Fruit fly (Drosophila melanogaster) whole organism, embryonic: ENCODE results near the gene CG43813.

ENCODE experiments used
- Bdp1 ChIP-seq: fragments of 200-800 bp; sonication (Bioruptor generic); optimal IDR thresholded peaks from 3 replicates; lab custom pipeline; 2016; ENCODE audit warnings: missing biosample characterization, missing genetic modification characterization
- CG11093 ChIP-seq: fragments of 200-800 bp; sonication (Bioruptor generic); IDR thresholded peaks from 3 replicates; pipeline ENCODE4 v1.3.6; 2022; ENCODE audit warnings: missing biosample characterization, missing genetic modification characterization
- CG11723 ChIP-seq: fragments of 200-800 bp; sonication (Bioruptor generic); optimal IDR thresholded peaks from 2 replicates; lab custom pipeline; 2017; ENCODE audit warnings: missing biosample characterization, mild to moderate bottlenecking, missing genetic modification characterization
- CG12769 ChIP-seq: fragments of 200-800 bp; sonication (Bioruptor generic); optimal IDR thresholded peaks from 2 replicates; lab custom pipeline; 2019; ENCODE audit warnings: missing biosample characterization, mild to moderate bottlenecking, missing genetic modification characterization, moderate library complexity
- CG13296 ChIP-seq: fragments of 200-800 bp; sonication (Bioruptor generic); optimal IDR thresholded peaks from 3 replicates; lab custom pipeline; 2018; ENCODE audit warnings: missing biosample characterization, mild to moderate bottlenecking, missing genetic modification characterization
- CG14965 ChIP-seq: fragments of 200-800 bp; sonication (Bioruptor generic); optimal IDR thresholded peaks from 2 replicates; lab custom pipeline; 2016; ENCODE audit warnings: missing biosample characterization, missing genetic modification characterization, borderline replicate concordance
- CG1602 ChIP-seq: fragments of 200-800 bp; sonication (Bioruptor generic); optimal IDR thresholded peaks from 3 replicates; lab custom pipeline; 2016; ENCODE audit warnings: missing biosample characterization, missing genetic modification characterization
- CG17612 ChIP-seq: fragments of 200-800 bp; sonication (Bioruptor generic); IDR thresholded peaks from 2 replicates; pipeline ENCODE4 v1.3.6; 2022; ENCODE audit warnings: missing biosample characterization, missing genetic modification characterization
- CG3163 ChIP-seq: fragments of 200-800 bp; sonication (Bioruptor generic); optimal IDR thresholded peaks from 3 replicates; lab custom pipeline; 2016; ENCODE audit warnings: missing biosample characterization, missing genetic modification characterization
- CG4328 ChIP-seq: fragments of 200-800 bp; sonication (Bioruptor generic); optimal IDR thresholded peaks from 3 replicates; lab custom pipeline; 2017; ENCODE audit warnings: missing biosample characterization, missing genetic modification reagents, missing genetic modification characterization
- CG6654 ChIP-seq: fragments of 200-800 bp; sonication (Bioruptor generic); optimal IDR thresholded peaks from 2 replicates; lab custom pipeline; 2017; ENCODE audit warnings: missing biosample characterization, mild to moderate bottlenecking, missing genetic modification characterization
- CG6765 ChIP-seq: fragments of 200-800 bp; sonication (Bioruptor generic); optimal IDR thresholded peaks from 3 replicates; lab custom pipeline; 2017; ENCODE audit warnings: missing biosample characterization, mild to moderate bottlenecking, missing genetic modification characterization
- CG7556 ChIP-seq: fragments of 200-800 bp; sonication (Bioruptor generic); optimal IDR thresholded peaks from 2 replicates; lab custom pipeline; 2017; ENCODE audit warnings: missing biosample characterization, mild to moderate bottlenecking, missing genetic modification characterization
- CG8290 ChIP-seq, 3 experiments: fragments of 200-800 bp; sonication (Bioruptor generic); optimal IDR thresholded peaks; 2 replicates each; lab custom pipeline; 2016 to 2019; ENCODE audit warnings: missing biosample characterization in 3 of 3, missing genetic modification characterization in 3 of 3, mild to moderate bottlenecking in 2 of 3, moderate library complexity in 1 of 3
- CG9727 ChIP-seq: fragments of 200-800 bp; sonication (Bioruptor generic); optimal IDR thresholded peaks from 3 replicates; lab custom pipeline; 2017; ENCODE audit warnings: missing biosample characterization, mild to moderate bottlenecking, missing genetic modification characterization
- CG9932 ChIP-seq: fragments of 200-800 bp; sonication (Bioruptor generic); IDR thresholded peaks from 2 replicates; pipeline ENCODE4 v1.3.6; 2022; ENCODE audit warnings: missing biosample characterization, missing genetic modification characterization
- Chrac-16 ChIP-seq: fragments of 200-800 bp; sonication (Bioruptor generic); optimal IDR thresholded peaks from 3 replicates; lab custom pipeline; 2016; ENCODE audit warnings: missing biosample characterization, missing genetic modification characterization
- CrebB ChIP-seq: fragments of 200-800 bp; sonication (Bioruptor generic); optimal IDR thresholded peaks from 3 replicates; lab custom pipeline; 2018; ENCODE audit warnings: missing biosample characterization, mild to moderate bottlenecking, missing genetic modification characterization
- D19B ChIP-seq: fragments of 200-800 bp; sonication (Bioruptor generic); optimal IDR thresholded peaks from 2 replicates; lab custom pipeline; 2017; ENCODE audit warnings: missing biosample characterization, mild to moderate bottlenecking, missing genetic modification characterization
- Dip3 ChIP-seq: fragments of 200-800 bp; sonication (Bioruptor generic); optimal IDR thresholded peaks from 3 replicates; lab custom pipeline; 2016; ENCODE audit warnings: missing biosample characterization, missing genetic modification characterization
- Dp ChIP-seq: fragments of 200-800 bp; sonication (Bioruptor generic); optimal IDR thresholded peaks from 2 replicates; lab custom pipeline; 2018; ENCODE audit warnings: missing biosample characterization, mild to moderate bottlenecking, missing genetic modification characterization, moderate library complexity
- Dref ChIP-seq: fragments of 200-800 bp; sonication (Bioruptor generic); IDR thresholded peaks from 2 replicates; pipeline ENCODE4 v1.3.6; 2022; ENCODE audit warnings: missing biosample characterization, missing genetic modification characterization
- H15 ChIP-seq: fragments of 200-800 bp; sonication (Bioruptor generic); IDR thresholded peaks from 3 replicates; pipeline ENCODE4 v1.3.6; 2022; ENCODE audit warnings: missing biosample characterization, missing genetic modification characterization
- HLHmδ ChIP-seq: fragments of 200-800 bp; sonication (Bioruptor generic); optimal IDR thresholded peaks from 2 replicates; lab custom pipeline; 2018; ENCODE audit warnings: missing biosample characterization, mild to moderate bottlenecking, missing genetic modification characterization, moderate library complexity
- HmgD ChIP-seq: fragments of 200-800 bp; sonication (Bioruptor generic); optimal IDR thresholded peaks from 3 replicates; lab custom pipeline; 2016; ENCODE audit warnings: missing biosample characterization, missing genetic modification characterization
- Hr51 ChIP-seq, 2 experiments: fragments of 200-800 bp; sonication (Bioruptor generic); optimal IDR thresholded peaks; 2 replicates in 1 of 2; 3 replicates in 1 of 2; lab custom pipeline; 2016 to 2018; ENCODE audit warnings: missing biosample characterization in 2 of 2, missing genetic modification characterization in 2 of 2, mild to moderate bottlenecking in 1 of 2, moderate library complexity in 1 of 2
- Hr78 ChIP-seq, 2 experiments: fragments of 200-800 bp in 1 of 2; fragments of >200 bp in 1 of 2; sonication (Bioruptor generic) in 1 of 2; optimal IDR thresholded peaks; 2 replicates each; lab custom pipeline; 2017 to 2019; ENCODE audit warnings: missing biosample characterization in 2 of 2, missing genetic modification characterization in 2 of 2, mild to moderate bottlenecking in 1 of 2, moderate library complexity in 1 of 2
- Max ChIP-seq: fragments of 200-800 bp; sonication (Bioruptor generic); optimal IDR thresholded peaks from 2 replicates; lab custom pipeline; 2016; ENCODE audit warnings: missing biosample characterization, mild to moderate bottlenecking, missing genetic modification characterization
- Side ChIP-seq: fragments of 200-800 bp; sonication (Bioruptor generic); optimal IDR thresholded peaks from 2 replicates; lab custom pipeline; 2016; ENCODE audit warnings: missing biosample characterization, missing genetic modification characterization
- Sin3A ChIP-seq: fragments of >200 bp; optimal IDR thresholded peaks from 2 replicates; lab custom pipeline; 2018
- Sry-δ ChIP-seq: fragments of 200-800 bp; sonication (Bioruptor generic); optimal IDR thresholded peaks from 2 replicates; lab custom pipeline; 2016; ENCODE audit warnings: missing biosample characterization, missing genetic modification characterization
- ash1 ChIP-seq: fragments of 200-800 bp; sonication (Bioruptor generic); optimal IDR thresholded peaks from 2 replicates; lab custom pipeline; 2018; ENCODE audit warnings: missing biosample characterization, mild to moderate bottlenecking, missing genetic modification characterization
- cad ChIP-seq: fragments of >200 bp; optimal IDR thresholded peaks from 2 replicates; lab custom pipeline; 2017; ENCODE audit warnings: missing biosample characterization, missing genetic modification characterization
- dpn ChIP-seq, 2 experiments: fragments of 200-800 bp; sonication (Bioruptor generic); optimal IDR thresholded peaks; 3 replicates each; lab custom pipeline; 2016; ENCODE audit warnings: missing biosample characterization in 2 of 2, missing genetic modification characterization in 2 of 2
- dysf ChIP-seq: fragments of 200-800 bp; sonication (Bioruptor generic); IDR thresholded peaks from 3 replicates; pipeline ENCODE4 v1.3.6; 2022; ENCODE audit warnings: missing biosample characterization, missing genetic modification characterization
- ewg ChIP-seq: fragments of 200-800 bp; sonication (Bioruptor generic); optimal IDR thresholded peaks from 3 replicates; lab custom pipeline; 2017; ENCODE audit warnings: mild to moderate bottlenecking, missing biosample characterization, missing genetic modification reagents, missing genetic modification characterization
- her ChIP-seq: fragments of 200-800 bp; sonication (Bioruptor generic); optimal IDR thresholded peaks from 2 replicates; lab custom pipeline; 2016; ENCODE audit warnings: missing biosample characterization, missing genetic modification characterization
- jigr1 ChIP-seq: fragments of 200-800 bp; sonication (Bioruptor generic); IDR thresholded peaks from 3 replicates; pipeline ENCODE4 v1.3.6; 2022; ENCODE audit warnings: missing biosample characterization, missing genetic modification characterization
- kay ChIP-seq: fragments of 200-800 bp; sonication (Bioruptor generic); optimal IDR thresholded peaks from 2 replicates; lab custom pipeline; 2016; ENCODE audit warnings: missing biosample characterization, missing genetic modification characterization
- ken ChIP-seq: fragments of 200-800 bp; sonication (Bioruptor generic); IDR thresholded peaks from 3 replicates; pipeline ENCODE4 v1.3.6; 2022; ENCODE audit warnings: missing biosample characterization, missing genetic modification characterization
- mam ChIP-seq: fragments of 200-800 bp; sonication (Bioruptor generic); optimal IDR thresholded peaks from 3 replicates; lab custom pipeline; 2016; ENCODE audit warnings: missing biosample characterization, missing genetic modification characterization
- peb ChIP-seq: fragments of 200-800 bp; sonication (Bioruptor generic); IDR thresholded peaks from 2 replicates; pipeline ENCODE4 v1.3.6; 2022; ENCODE audit warnings: missing biosample characterization, missing genetic modification characterization
- prd ChIP-seq, 3 experiments: fragments of >200 bp in 2 of 3; fragments of 200-800 bp in 1 of 3; sonication (Bioruptor generic) in 1 of 3; optimal IDR thresholded peaks in 2 of 3; IDR thresholded peaks in 1 of 3; 2 replicates in 2 of 3; 3 replicates in 1 of 3; pipeline versions ENCODE4 v1.3.6 to Lab custom; 2017 to 2022; ENCODE audit warnings: missing biosample characterization in 1 of 3, missing genetic modification characterization in 1 of 3
- pros ChIP-seq: fragments of 200-800 bp; sonication (Bioruptor generic); optimal IDR thresholded peaks from 3 replicates; lab custom pipeline; 2019; ENCODE audit warnings: missing biosample characterization, mild to moderate bottlenecking, missing genetic modification characterization, moderate library complexity
- ranshi ChIP-seq: fragments of 200-800 bp; sonication (Bioruptor generic); IDR thresholded peaks from 2 replicates; pipeline ENCODE4 v1.3.6; 2022; ENCODE audit warnings: missing biosample characterization, missing genetic modification characterization
- rib ChIP-seq: fragments of 200-800 bp; sonication (Bioruptor generic); IDR thresholded peaks from 2 replicates; pipeline ENCODE4 v1.3.6; 2022; ENCODE audit warnings: missing biosample characterization, missing genetic modification characterization
- sens-2 ChIP-seq: fragments of 200-800 bp; sonication (Bioruptor generic); IDR thresholded peaks from 2 replicates; pipeline ENCODE4 v1.3.6; 2022; ENCODE audit warnings: missing biosample characterization, missing genetic modification characterization
- slou ChIP-seq: fragments of 200-800 bp; sonication (Bioruptor generic); optimal IDR thresholded peaks from 3 replicates; lab custom pipeline; 2016; ENCODE audit warnings: missing biosample characterization, missing genetic modification characterization
- ssp ChIP-seq: fragments of 200-800 bp; sonication (Bioruptor generic); IDR thresholded peaks from 2 replicates; pipeline ENCODE4 v1.3.6; 2022; ENCODE audit warnings: missing biosample characterization, missing genetic modification characterization
- tin ChIP-seq: fragments of 200-800 bp; sonication (Bioruptor generic); optimal IDR thresholded peaks from 3 replicates; lab custom pipeline; 2016; ENCODE audit warnings: missing biosample characterization, missing genetic modification characterization
- tx ChIP-seq: fragments of 200-800 bp; sonication (Bioruptor generic); optimal IDR thresholded peaks from 2 replicates; lab custom pipeline; 2016; ENCODE audit warnings: missing biosample characterization, missing genetic modification characterization

Gene CG43813

DNA sequence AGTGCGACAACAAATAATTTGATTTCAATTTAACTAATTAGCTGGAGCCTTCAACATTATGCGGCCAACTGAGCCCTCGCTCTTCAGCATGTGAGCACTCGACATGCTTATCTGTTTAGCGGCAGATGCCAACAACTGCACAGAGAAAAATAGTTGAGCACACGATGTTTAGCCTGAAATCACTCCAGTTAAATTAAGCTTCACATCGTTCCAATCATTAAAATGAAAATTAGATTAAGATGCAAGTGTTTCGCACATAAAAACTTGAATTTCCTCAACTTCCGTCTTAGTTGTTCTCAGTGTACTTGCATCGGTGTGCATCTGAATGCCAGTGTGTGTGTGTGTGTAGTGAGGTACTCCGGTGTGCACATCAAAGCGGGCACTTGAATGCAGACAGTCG lies 6.8 kb upstream of the CG43813 start (continued):
- TF ChIP-seq CG17612: no peak
- peak; percentile 9 for TF ChIP-seq CG8290 (GFP tag; optimal IDR thresholded peaks at IDR 0.05; lab: Kevin White, UChicago)
- no peak for TF ChIP-seq CG8290 (tag; optimal IDR thresholded peaks at IDR 0.05; lab: Kevin White, UChicago)
- TF ChIP-seq CG14965 (GFP tag; lab: Kevin White, UChicago): no peak
- TF ChIP-seq jigr1 (GFP tag; lab: Robert Waterston, UW): no peak
- no peak for TF ChIP-seq HLHmδ (GFP tag; lab: Kevin White, UChicago)
- no peak for TF ChIP-seq CG3163 (GFP tag; lab: Kevin White, UChicago)
- no peak for TF ChIP-seq kay
- no peak; the same call in 1 of the 2 replicates for TF ChIP-seq peb
- TF ChIP-seq Max (GFP tag; lab: Kevin White, UChicago): no peak
- TF ChIP-seq mam (GFP tag; lab: Kevin White, UChicago): peak; percentile 23
- TF ChIP-seq CG13296 (GFP tag; lab: Kevin White, UChicago): no peak
- TF ChIP-seq Bdp1: no peak
- no peak; the same call in 2 of the 3 replicates for TF ChIP-seq CG11093 (GFP tag; lab: Robert Waterston, UW)
- TF ChIP-seq slou (GFP tag; lab: Kevin White, UChicago): peak; percentile 5
- no peak for TF ChIP-seq D19B (GFP tag; lab: Kevin White, UChicago)
- peak in 1 of 2 experiments; percentile 23 for TF ChIP-seq dpn (GFP tag; optimal IDR thresholded peaks at IDR 0.05; lab: Kevin White, UChicago)
- TF ChIP-seq Side (GFP tag; lab: Kevin White, UChicago): peak; percentile 4
- TF ChIP-seq H15 (GFP tag; lab: Robert Waterston, UW): no peak; the same call in 2 of the 3 replicates
- TF ChIP-seq CG9727 (GFP tag; lab: Kevin White, UChicago): peak; percentile 47
- TF ChIP-seq dysf (GFP tag; lab: Robert Waterston, UW): peak; percentile 46; the same call in 1 of the 3 replicates
- no peak for TF ChIP-seq CG6654 (GFP tag; lab: Kevin White, UChicago)
- peak; percentile 1 for TF ChIP-seq her (GFP tag; lab: Kevin White, UChicago)
- TF ChIP-seq CG11723 (GFP tag; lab: Kevin White, UChicago): no peak
- TF ChIP-seq cad: no peak
- TF ChIP-seq CG7556 (GFP tag; lab: Kevin White, UChicago): peak; percentile 25
- TF ChIP-seq CG12769: no peak
- TF ChIP-seq ken (GFP tag; lab: Robert Waterston, UW): peak; percentile 73
- TF ChIP-seq ssp (GFP tag; lab: Robert Waterston, UW): no peak; the same call in 1 of the 2 replicates
- no peak for TF ChIP-seq Dp (GFP tag; lab: Kevin White, UChicago)
- no peak for TF ChIP-seq tx (GFP tag; lab: Kevin White, UChicago)
- no peak for TF ChIP-seq Hr78 (GFP tag; optimal IDR thresholded peaks at IDR 0.05; lab: Kevin White, UChicago)
- no peak for TF ChIP-seq prd (optimal IDR thresholded peaks at IDR 0.05; lab: Kevin White, UChicago)
- TF ChIP-seq prd (GFP tag; IDR thresholded peaks at IDR 0.05; lab: Robert Waterston, UW): peak; percentile 88
- TF ChIP-seq tin (GFP tag; lab: Kevin White, UChicago): peak; percentile 68
- TF ChIP-seq Hr51 (GFP tag; optimal IDR thresholded peaks at IDR 0.05; lab: Kevin White, UChicago): peak in 1 of 2 experiments; percentile 2
- no peak for TF ChIP-seq CG6765 (GFP tag; lab: Kevin White, UChicago)
- TF ChIP-seq Chrac-16 (GFP tag; lab: Kevin White, UChicago): peak; percentile 74
- TF ChIP-seq ewg (GFP tag; lab: Kevin White, UChicago): peak; percentile 22
- no peak for TF ChIP-seq CG9932 (GFP tag; lab: Robert Waterston, UW)
- TF ChIP-seq Sin3A (lab: Kevin White, UChicago): no peak
- TF ChIP-seq CG4328 (GFP tag; lab: Kevin White, UChicago): no peak
- no peak for TF ChIP-seq Dip3 (GFP tag; lab: Kevin White, UChicago)
- TF ChIP-seq Sry-δ (GFP tag; lab: Kevin White, UChicago): peak; percentile 2
- peak; percentile 30; the same call in 1 of the 2 replicates for TF ChIP-seq ranshi
- no peak for TF ChIP-seq rib (GFP tag; lab: Robert Waterston, UW)
- TF ChIP-seq ash1 (GFP tag; lab: Kevin White, UChicago): no peak
- no peak for TF ChIP-seq pros (GFP tag; lab: Kevin White, UChicago)
- no peak for TF ChIP-seq Dref (GFP tag; lab: Robert Waterston, UW)
- TF ChIP-seq HmgD: no peak
- peak; percentile 46 for TF ChIP-seq CG1602 (GFP tag; lab: Kevin White, UChicago)
- TF ChIP-seq CrebB (tag; lab: Kevin White, UChicago): no peak
- TF ChIP-seq sens-2 (GFP tag; lab: Robert Waterston, UW): peak; percentile 65; the same call in 1 of the 2 replicates
